Worm (Caenorhabditis elegans) whole organism, L4 larva: ENCODE results near the gene Y77E11A.12.
A peak's percentile ranks its signal among the peaks of the same experiment; 100 is the strongest.

Experiments
- D1046.2 ChIP-seq: fragments of 200-800 bp; sonication (Bioruptor generic); IDR thresholded peaks from 2 replicates; pipeline ENCODE4 v1.3.6; 2022; ENCODE audit warnings: missing genetic modification characterization, missing compliant biosample characterization
- F37D6.2 ChIP-seq: sonication (generic microtip); optimal IDR thresholded peaks from 2 replicates; lab custom pipeline; 2016; ENCODE audit warnings: mild to moderate bottlenecking, missing genetic modification characterization, missing compliant biosample characterization
- F44E2.7 ChIP-seq: fragments of 200-800 bp; sonication (Bioruptor generic); IDR thresholded peaks from 2 replicates; pipeline ENCODE4 v2.1.2; 2022; ENCODE audit warnings: missing genetic modification characterization, missing compliant biosample characterization
- R02D3.7 ChIP-seq: fragments of 150-350 bp; sonication (generic microtip); optimal IDR thresholded peaks from 3 replicates; lab custom pipeline; 2014; ENCODE audit warnings: missing biosample characterization, missing genetic modification characterization
- T20F7.1 ChIP-seq: fragments of 200-800 bp; sonication (Bioruptor generic); optimal IDR thresholded peaks from 2 replicates; lab custom pipeline; 2018; ENCODE audit warnings: mild to moderate bottlenecking, missing genetic modification characterization, missing compliant biosample characterization
- Y5F2A.4 ChIP-seq: fragments of 200-800 bp; sonication (Bioruptor generic); optimal IDR thresholded peaks from 2 replicates; lab custom pipeline; 2018; ENCODE audit warnings: mild to moderate bottlenecking, missing genetic modification characterization, missing compliant biosample characterization
- aha-1 ChIP-seq: fragments of 150-350 bp; peaks from one replicate; lab custom pipeline; 2014; ENCODE audit warnings: missing biosample characterization, missing genetic modification characterization
- aly-2 ChIP-seq: sonication (generic microtip); optimal IDR thresholded peaks from 2 replicates; lab custom pipeline; 2018; ENCODE audit warnings: missing biosample characterization, missing genetic modification characterization
- ama-1 ChIP-seq: fragments of 150-350 bp; optimal IDR thresholded peaks from 2 replicates; lab custom pipeline; 2014; ENCODE audit warnings: inconsistent platforms, mixed read lengths
- arid-1 ChIP-seq: fragments of 200-800 bp; sonication (Bioruptor generic); conservative IDR thresholded peaks from 2 replicates; pipeline ENCODE4 v1.3.6; 2022; ENCODE audit warnings: missing genetic modification reagents, missing genetic modification characterization, missing compliant biosample characterization
- ceh-20 ChIP-seq: fragments of 200-800 bp; sonication (Bioruptor generic); IDR thresholded peaks from 2 replicates; pipeline ENCODE4 v1.3.6; 2022; ENCODE audit warnings: missing genetic modification reagents, missing genetic modification characterization, missing compliant biosample characterization
- ctbp-1 ChIP-seq: fragments of 200-800 bp; sonication (Bioruptor generic); IDR thresholded peaks from 2 replicates; pipeline ENCODE4 v1.3.6; 2022; ENCODE audit warnings: missing genetic modification reagents, missing genetic modification characterization, missing compliant biosample characterization
- daf-12 ChIP-seq: fragments of 150-350 bp; optimal IDR thresholded peaks from 2 replicates; lab custom pipeline; 2014; ENCODE audit warnings: missing biosample characterization, missing genetic modification reagents, missing genetic modification characterization
- daf-16 ChIP-seq, 3 experiments: sonication (generic microtip); optimal IDR thresholded peaks; 2 replicates each; lab custom pipeline; 2016 to 2017; ENCODE audit warnings: missing genetic modification characterization in 3 of 3, missing genetic modification reagents in 3 of 3, mild to moderate bottlenecking in 2 of 3, missing compliant biosample characterization in 2 of 3, missing biosample characterization in 1 of 3, moderate library complexity in 1 of 3
- daf-19 ChIP-seq: fragments of 200-800 bp; sonication (Bioruptor generic); conservative IDR thresholded peaks from 2 replicates; pipeline ENCODE4 v1.3.6; 2022; ENCODE audit warnings: missing genetic modification characterization, missing compliant biosample characterization
- daf-8 ChIP-seq: fragments of 200-800 bp; sonication (Bioruptor generic); IDR thresholded peaks from 2 replicates; pipeline ENCODE4 v1.3.6; 2022; ENCODE audit warnings: missing genetic modification characterization, missing compliant biosample characterization
- dmd-6 ChIP-seq: fragments of 200-800 bp; sonication (Bioruptor generic); IDR thresholded peaks from 2 replicates; pipeline ENCODE4 v1.3.6; 2022; ENCODE audit warnings: missing genetic modification reagents, missing genetic modification characterization, missing compliant biosample characterization
- dmd-8 ChIP-seq: fragments of 200-800 bp; sonication (Bioruptor generic); IDR thresholded peaks from 2 replicates; pipeline ENCODE4 v1.3.6; 2022; ENCODE audit warnings: missing genetic modification characterization, missing compliant biosample characterization
- dmd-9 ChIP-seq: fragments of 200-800 bp; sonication (Bioruptor generic); IDR thresholded peaks from 2 replicates; pipeline ENCODE4 v1.3.6; 2022; ENCODE audit warnings: missing genetic modification reagents, missing genetic modification characterization, missing compliant biosample characterization
- duxl-1 ChIP-seq: sonication (generic microtip); optimal IDR thresholded peaks from 2 replicates; lab custom pipeline; 2016; ENCODE audit warnings: mild to moderate bottlenecking, missing genetic modification characterization, moderate library complexity, missing compliant biosample characterization; ENCODE audit not compliant: poor library complexity
- dve-1 ChIP-seq: sonication (generic microtip); optimal IDR thresholded peaks from 2 replicates; lab custom pipeline; 2017; ENCODE audit warnings: antibody characterized with exemption, mild to moderate bottlenecking, missing genetic modification characterization, missing compliant biosample characterization; ENCODE audit not compliant: insufficient read depth
- hlh-11 ChIP-seq: fragments of 200-800 bp; sonication (Bioruptor generic); optimal IDR thresholded peaks from 2 replicates; lab custom pipeline; 2018; ENCODE audit warnings: mild to moderate bottlenecking, missing genetic modification characterization, missing compliant biosample characterization
- hlh-30 ChIP-seq: sonication (generic microtip); optimal IDR thresholded peaks from 2 replicates; lab custom pipeline; 2017; ENCODE audit warnings: antibody characterized with exemption, mild to moderate bottlenecking, missing genetic modification characterization, missing compliant biosample characterization; ENCODE audit not compliant: insufficient read depth
- jun-1 ChIP-seq: fragments of 150-350 bp; optimal IDR thresholded peaks from 2 replicates; lab custom pipeline; 2014; ENCODE audit warnings: missing biosample characterization, missing genetic modification reagents, missing genetic modification characterization
- lim-7 ChIP-seq: fragments of 200-800 bp; sonication (Bioruptor generic); IDR thresholded peaks from 2 replicates; pipeline ENCODE4 v1.3.6; 2022; ENCODE audit warnings: missing genetic modification characterization, missing compliant biosample characterization
- lin-15B ChIP-seq: fragments of 150-350 bp; sonication (generic microtip); optimal IDR thresholded peaks from 3 replicates; lab custom pipeline; 2014; ENCODE audit warnings: missing biosample characterization, missing genetic modification characterization
- lin-29 ChIP-seq: fragments of 200-800 bp; sonication (Bioruptor generic); IDR thresholded peaks from 2 replicates; pipeline ENCODE4 v1.3.6; 2022; ENCODE audit warnings: missing genetic modification reagents, missing genetic modification characterization, missing compliant biosample characterization
- lin-38 ChIP-seq: fragments of 200-800 bp; sonication (Bioruptor generic); IDR thresholded peaks from 2 replicates; pipeline ENCODE4 v1.3.6; 2022; ENCODE audit warnings: missing genetic modification reagents, missing genetic modification characterization, missing compliant biosample characterization
- lin-39 ChIP-seq: fragments of 150-350 bp; optimal IDR thresholded peaks from 2 replicates; lab custom pipeline; 2014; ENCODE audit warnings: missing biosample characterization, missing genetic modification reagents, missing genetic modification characterization
- lir-3 ChIP-seq: sonication (generic microtip); optimal IDR thresholded peaks from 2 replicates; lab custom pipeline; 2016; ENCODE audit warnings: mild to moderate bottlenecking, missing genetic modification characterization, missing compliant biosample characterization
- madf-9 ChIP-seq: fragments of 200-800 bp; sonication (Bioruptor generic); conservative IDR thresholded peaks from 2 replicates; pipeline ENCODE4 v1.3.6; 2022; ENCODE audit warnings: missing genetic modification reagents, missing genetic modification characterization, missing compliant biosample characterization
- mxl-2 ChIP-seq: fragments of 200-800 bp; sonication (Bioruptor generic); conservative IDR thresholded peaks from 2 replicates; pipeline ENCODE4 v1.3.6; 2022; ENCODE audit warnings: missing genetic modification reagents, missing genetic modification characterization, missing compliant biosample characterization
- mxl-3 ChIP-seq: fragments of 200-800 bp; sonication (Bioruptor generic); optimal IDR thresholded peaks from 2 replicates; lab custom pipeline; 2018; ENCODE audit warnings: mild to moderate bottlenecking, missing genetic modification characterization, missing compliant biosample characterization
- nhr-11 ChIP-seq: fragments of 150-350 bp; optimal IDR thresholded peaks from 2 replicates; lab custom pipeline; 2014; ENCODE audit warnings: missing biosample characterization, missing genetic modification characterization
- nhr-25 ChIP-seq: sonication (generic microtip); optimal IDR thresholded peaks from 2 replicates; lab custom pipeline; 2017; ENCODE audit warnings: missing genetic modification characterization, mild to moderate bottlenecking, missing compliant biosample characterization, antibody characterized with exemption, moderate library complexity, borderline replicate concordance; ENCODE audit not compliant: insufficient read depth
- nhr-28 ChIP-seq: fragments of 150-350 bp; optimal IDR thresholded peaks from 2 replicates; lab custom pipeline; 2014; ENCODE audit warnings: missing biosample characterization, missing genetic modification characterization
- nhr-42 ChIP-seq: fragments of 200-800 bp; sonication (Bioruptor generic); IDR thresholded peaks from 2 replicates; pipeline ENCODE4 v1.3.6; 2022; ENCODE audit warnings: missing genetic modification characterization, missing compliant biosample characterization
- nhr-48 ChIP-seq: sonication (generic microtip); optimal IDR thresholded peaks from 2 replicates; lab custom pipeline; 2016; ENCODE audit warnings: mild to moderate bottlenecking, missing genetic modification characterization, missing compliant biosample characterization
- nhr-6 ChIP-seq: fragments of 150-350 bp; optimal IDR thresholded peaks from 2 replicates; lab custom pipeline; 2014; ENCODE audit warnings: missing biosample characterization, missing genetic modification characterization
- nhr-77 ChIP-seq: fragments of 150-350 bp; optimal IDR thresholded peaks from 2 replicates; lab custom pipeline; 2014; ENCODE audit warnings: missing biosample characterization, missing genetic modification characterization
- pha-4 ChIP-seq, 2 experiments: fragments of 150-350 bp in 1 of 2; fragments of 200-800 bp in 1 of 2; sonication (Bioruptor generic) in 1 of 2; IDR thresholded peaks in 1 of 2; optimal IDR thresholded peaks in 1 of 2; 2 replicates each; pipeline versions ENCODE4 v1.3.6 to Lab custom; 2014 to 2022; ENCODE audit warnings: missing genetic modification characterization in 2 of 2, missing genetic modification reagents in 2 of 2, missing biosample characterization in 1 of 2, missing compliant biosample characterization in 1 of 2
- pqm-1 ChIP-seq: sonication (generic microtip); optimal IDR thresholded peaks from 2 replicates; lab custom pipeline; 2017; ENCODE audit warnings: missing biosample characterization, missing genetic modification characterization
- rbr-2 ChIP-seq: sonication (generic microtip); optimal IDR thresholded peaks from 2 replicates; lab custom pipeline; 2016; ENCODE audit warnings: missing genotype, missing genetic modification characterization, missing compliant biosample characterization
- set-16 ChIP-seq: fragments of 200-800 bp; sonication (Bioruptor generic); IDR thresholded peaks from 2 replicates; pipeline ENCODE4 v1.3.6; 2022; ENCODE audit warnings: missing genetic modification reagents, missing genetic modification characterization, missing compliant biosample characterization
- snpc-1.2 ChIP-seq: fragments of 200-800 bp; sonication (Bioruptor generic); IDR thresholded peaks from 2 replicates; pipeline ENCODE4 v1.3.6; 2022; ENCODE audit warnings: missing genetic modification reagents, missing genetic modification characterization, missing compliant biosample characterization
- snpc-4 ChIP-seq: fragments of 150-350 bp; optimal IDR thresholded peaks from 2 replicates; lab custom pipeline; 2014; ENCODE audit warnings: missing biosample characterization, missing genetic modification characterization
- spr-3 ChIP-seq: fragments of 200-800 bp; sonication (Bioruptor generic); optimal IDR thresholded peaks from 2 replicates; lab custom pipeline; 2018; ENCODE audit warnings: mild to moderate bottlenecking, missing genetic modification characterization, missing compliant biosample characterization
- zip-2 ChIP-seq: fragments of 150-350 bp; optimal IDR thresholded peaks from 2 replicates; lab custom pipeline; 2014; ENCODE audit warnings: missing biosample characterization, missing genetic modification characterization

Y77E11A.12 gene

ce11 chrIV:1514415-1514814, 39.5 kb upstream of the Y77E11A.12 start (continued):
- no peak for TF ChIP-seq aly-2 (tag; lab: Kevin White, UChicago)
- no peak for TF ChIP-seq zip-2 (tag; lab: Kevin White, UChicago)
- TF ChIP-seq nhr-25: no peak
- TF ChIP-seq lim-7 (GFP tag; lab: Robert Waterston, UW): peak; percentile 55; the same call in 1 of the 2 replicates
- no peak for TF ChIP-seq jun-1 (tag; lab: Kevin White, UChicago)
- no peak for TF ChIP-seq daf-19
- peak; percentile 4 for TF ChIP-seq rbr-2
- peak; percentile 52; the same call in 1 of the 2 replicates for TF ChIP-seq arid-1 (GFP tag; lab: Robert Waterston, UW)
- peak; percentile 66 for TF ChIP-seq hlh-30 (tag; lab: Kevin White, UChicago)
- no peak for TF ChIP-seq dmd-9
- TF ChIP-seq spr-3 (GFP tag; lab: Kevin White, UChicago): no peak
- 0 out of 2 replicates have a peak, but pooled peaks have one; percentile 44 for TF ChIP-seq F44E2.7 (GFP tag; lab: Robert Waterston, UW)
- no peak for TF ChIP-seq Y5F2A.4 (GFP tag; lab: Kevin White, UChicago)
- TF ChIP-seq F37D6.2 (tag; lab: Kevin White, UChicago): no peak
- 0 out of 2 replicates have a peak, but pooled peaks have one; percentile 9 for TF ChIP-seq ctbp-1 (GFP tag; lab: Robert Waterston, UW)
- no peak for TF ChIP-seq T20F7.1
- TF ChIP-seq lir-3: no peak

DNA sequence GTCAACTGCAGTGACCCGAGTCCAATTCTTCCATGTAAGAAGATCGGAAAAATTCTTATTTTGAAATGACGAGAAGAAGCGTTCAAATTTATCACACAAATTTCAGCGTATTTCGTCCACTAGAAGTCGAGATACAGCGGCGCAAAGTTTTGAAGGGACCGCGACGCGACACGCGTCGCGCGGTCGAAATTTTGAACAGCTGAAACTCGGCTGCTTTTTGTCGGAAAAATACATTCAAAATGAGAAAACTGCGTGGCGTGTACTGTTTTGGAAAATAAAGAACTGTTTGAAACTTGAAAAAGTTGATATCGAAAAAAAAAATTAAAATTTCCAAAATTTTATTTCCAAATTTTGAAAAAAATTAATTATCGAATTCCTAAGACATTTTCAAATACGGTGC, 38.0 kb upstream of the Y77E11A.12 start:
- TF ChIP-seq aha-1 (tag; lab: Kevin White, UChicago) (peak; percentile 54), nhr-48 (tag; lab: Kevin White, UChicago) (no peak)

- TF ChIP-seq lin-15B (no peak), D1046.2 (GFP tag; lab: Robert Waterston, UW) (no peak), ctbp-1 (GFP tag; lab: Robert Waterston, UW) (no peak), hlh-11 (tag; lab: Kevin White, UChicago) (no peak), mxl-2 (GFP tag; lab: Robert Waterston, UW) (no peak), snpc-1.2 (no peak), hlh-30 (tag; lab: Kevin White, UChicago) (no peak), arid-1 (GFP tag; lab: Robert Waterston, UW) (no peak), set-16 (GFP tag; lab: Robert Waterston, UW) (no peak), nhr-6 (tag; lab: Kevin White, UChicago) (no peak), duxl-1 (tag; lab: Kevin White, UChicago) (no peak), ceh-20 (GFP tag; lab: Robert Waterston, UW) (no peak), lin-29 (GFP tag; lab: Robert Waterston, UW) (no peak), nhr-42 (GFP tag; lab: Robert Waterston, UW) (no peak), nhr-11 (tag; lab: Kevin White, UChicago) (no peak), lir-3 (no peak), ama-1 (lab: Kevin White, UChicago) (no peak), daf-16 (GFP tag; optimal IDR thresholded peaks at IDR 0.05; lab: Kevin White, UChicago) (no peak), daf-16 (tag; optimal IDR thresholded peaks at IDR 0.05; lab: Kevin White, UChicago) (peak; percentile 61), dmd-8 (GFP tag; lab: Robert Waterston, UW) (no peak), pha-4 (GFP tag; IDR thresholded peaks at IDR 0.05; lab: Robert Waterston, UW) (no peak), pha-4 (tag; optimal IDR thresholded peaks at IDR 0.05; lab: Kevin White, UChicago) (no peak), madf-9 (GFP tag; lab: Robert Waterston, UW) (no peak), lin-39 (no peak), lin-38 (GFP tag; lab: Robert Waterston, UW) (no peak), daf-8 (no peak), mxl-3 (GFP tag; lab: Kevin White, UChicago) (no peak), dmd-6 (GFP tag; lab: Robert Waterston, UW) (peak; percentile 62), pqm-1 (tag; lab: Kevin White, UChicago) (peak; percentile 22), R02D3.7 (no peak), nhr-77 (tag; lab: Kevin White, UChicago) (no peak), nhr-28 (tag; lab: Kevin White, UChicago) (peak; percentile 35), snpc-4 (tag; lab: Kevin White, UChicago) (no peak), dve-1 (tag; lab: Kevin White, UChicago) (peak; percentile 23), daf-12 (no peak)
Measured at ce11 chrIV:1510241-1510640, 35.3 kb upstream of the Y77E11A.12 start, which contains the start of gene txt-4. Gene txt-4, plus strand, starts transcription at chrIV:1510564.
